Fruit fly (Drosophila melanogaster) whole organism: ENCODE measurements around the gene lark.

Source experiments
- Dll ChIP-seq: fragments of >200 bp; optimal IDR thresholded peaks from 2 replicates; lab custom pipeline; 2017
- EcR ChIP-seq, 2 experiments: fragments of >200 bp; optimal IDR thresholded peaks; 2 replicates each; lab custom pipeline; 2017; ENCODE audit warnings: missing biosample characterization in 2 of 2, missing genetic modification characterization in 2 of 2, missing genetic modification reagents in 2 of 2
- pan ChIP-seq: fragments of >200 bp; optimal IDR thresholded peaks from 2 replicates; lab custom pipeline; 2017
- usp ChIP-seq: fragments of >200 bp; optimal IDR thresholded peaks from 2 replicates; lab custom pipeline; 2017; ENCODE audit warnings: missing biosample characterization, missing genetic modification characterization, mixed read lengths

DNA sequence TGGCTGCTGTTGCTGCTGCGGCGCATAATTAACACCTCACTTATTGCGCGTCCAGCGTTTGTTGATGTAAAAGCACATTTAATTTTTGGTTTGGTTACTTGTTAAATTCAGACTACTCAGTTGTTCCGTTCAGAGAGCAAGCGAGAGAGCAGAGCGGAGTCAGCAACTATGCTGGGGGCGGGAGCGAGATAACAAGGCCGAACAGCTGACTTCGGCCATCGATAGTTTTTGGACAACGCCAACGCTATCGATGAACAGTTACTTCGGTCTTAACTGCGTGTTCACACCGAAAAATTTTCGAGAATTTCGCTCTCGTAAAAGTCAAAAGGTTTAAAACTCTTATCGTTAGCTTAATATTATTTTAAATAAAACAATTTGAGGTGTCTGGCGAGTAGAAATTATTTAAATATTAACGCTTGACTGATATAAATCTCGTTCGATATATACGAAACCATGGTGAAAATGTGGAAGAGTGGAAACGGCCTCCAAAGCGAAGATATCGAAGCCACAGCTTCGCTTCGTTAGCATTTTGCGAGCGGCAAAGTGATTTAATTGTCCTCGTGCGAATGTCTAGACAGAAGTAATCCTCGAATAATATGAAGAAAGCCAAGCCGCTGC is 42.4 kb downstream of the lark start, which contains the start of the genes SMSr and smid:
- TF ChIP-seq pan (lab: Kevin White, UChicago) (no peak), usp (GFP tag; lab: Kevin White, UChicago) (no peak), Dll (lab: Kevin White, UChicago) (no peak), EcR (GFP tag; optimal IDR thresholded peaks at IDR 0.05; lab: Kevin White, UChicago) (no peak)
